Fruit fly (Drosophila melanogaster): ENCODE measurements around the gene CG4278.

- TF ChIP-seq Ets96B (tag; optimal IDR thresholded peaks at IDR 0.05), result no peak
- no peak for TF ChIP-seq Smox (GFP tag; optimal IDR thresholded peaks at IDR 0.05)
- TF ChIP-seq Eip93F (GFP tag; optimal IDR thresholded peaks at IDR 0.05), result no peak
- no peak for TF ChIP-seq CG6854 (GFP tag; optimal IDR thresholded peaks at IDR 0.05)
- TF ChIP-seq fd59A (GFP tag; optimal IDR thresholded peaks at IDR 0.05), result no peak
- no peak for TF ChIP-seq CG7368 (GFP tag; optimal IDR thresholded peaks at IDR 0.05)
- TF ChIP-seq CG4318 (GFP tag; optimal IDR thresholded peaks at IDR 0.05), result no peak
- no peak for TF ChIP-seq pdm3 (GFP tag; optimal IDR thresholded peaks at IDR 0.05)
Measured at dm6 chr2L:16316410-16316809, 10.5 kb upstream of the CG4278 start.

Measured in whole organism, prepupa.